Fruit fly (Drosophila melanogaster) whole organism, embryonic: ENCODE results near the gene lbl.
A peak's percentile ranks its signal among the peaks of the same experiment; 100 is the strongest.

ENCODE experiments used
- ATbp ChIP-seq: fragments of 200-800 bp; sonication (Bioruptor generic); optimal IDR thresholded peaks from 2 replicates; lab custom pipeline; 2017; ENCODE audit warnings: missing biosample characterization, mild to moderate bottlenecking, missing genetic modification characterization, missing genetic modification reagents
- Adf1 ChIP-seq: fragments of 200-800 bp; sonication (Bioruptor generic); IDR thresholded peaks from 2 replicates; pipeline ENCODE4 v1.3.6; 2022; ENCODE audit warnings: missing biosample characterization, missing genetic modification characterization
- CG10267 ChIP-seq: fragments of 200-800 bp; sonication (Bioruptor generic); optimal IDR thresholded peaks from 2 replicates; lab custom pipeline; 2018; ENCODE audit warnings: missing biosample characterization, mild to moderate bottlenecking, missing genetic modification characterization, moderate library complexity
- CG10431 ChIP-seq: fragments of 200-800 bp; sonication (Bioruptor generic); optimal IDR thresholded peaks from 3 replicates; lab custom pipeline; 2018; ENCODE audit warnings: missing biosample characterization, mild to moderate bottlenecking, missing genetic modification characterization
- CG11695 ChIP-seq: fragments of 200-800 bp; sonication (Bioruptor generic); IDR thresholded peaks from 3 replicates; pipeline ENCODE4 v1.3.6; 2022; ENCODE audit warnings: missing biosample characterization, missing genetic modification characterization
- CG12155 ChIP-seq: fragments of 200-800 bp; sonication (Bioruptor generic); optimal IDR thresholded peaks from 3 replicates; lab custom pipeline; 2016; ENCODE audit warnings: missing biosample characterization, missing genetic modification characterization
- CG12219 ChIP-seq: fragments of 200-800 bp; sonication (Bioruptor generic); optimal IDR thresholded peaks from 3 replicates; lab custom pipeline; 2018; ENCODE audit warnings: missing biosample characterization, mild to moderate bottlenecking, missing genetic modification characterization
- CG12391 ChIP-seq: fragments of 200-800 bp; sonication (Bioruptor generic); optimal IDR thresholded peaks from 3 replicates; lab custom pipeline; 2018; ENCODE audit warnings: missing biosample characterization, mild to moderate bottlenecking, missing genetic modification characterization, moderate library complexity
- CG15011 ChIP-seq: fragments of 200-800 bp; sonication (Bioruptor generic); optimal IDR thresholded peaks from 3 replicates; lab custom pipeline; 2018; ENCODE audit warnings: missing biosample characterization, mild to moderate bottlenecking, missing genetic modification characterization
- CG1603 ChIP-seq: fragments of 200-800 bp; sonication (Bioruptor generic); optimal IDR thresholded peaks from 2 replicates; lab custom pipeline; 2019; ENCODE audit warnings: missing biosample characterization, mild to moderate bottlenecking, missing genetic modification characterization, moderate library complexity
- CG18262 ChIP-seq: fragments of 200-800 bp; optimal IDR thresholded peaks from 3 replicates; lab custom pipeline; 2019; ENCODE audit warnings: missing biosample characterization, mild to moderate bottlenecking, missing genetic modification characterization, moderate library complexity
- CG31388 ChIP-seq: fragments of 200-800 bp; sonication (Bioruptor generic); optimal IDR thresholded peaks from 2 replicates; lab custom pipeline; 2016; ENCODE audit warnings: missing biosample characterization, missing genetic modification characterization
- CG3838 ChIP-seq: fragments of 200-800 bp; sonication (Bioruptor generic); optimal IDR thresholded peaks from 3 replicates; lab custom pipeline; 2016; ENCODE audit warnings: missing biosample characterization, missing genetic modification characterization
- CG6765 ChIP-seq: fragments of 200-800 bp; sonication (Bioruptor generic); optimal IDR thresholded peaks from 3 replicates; lab custom pipeline; 2017; ENCODE audit warnings: missing biosample characterization, mild to moderate bottlenecking, missing genetic modification characterization
- CG8478 ChIP-seq: fragments of >200 bp; optimal IDR thresholded peaks from 2 replicates; lab custom pipeline; 2018
- CG9797 ChIP-seq: fragments of 200-800 bp; sonication (Bioruptor generic); optimal IDR thresholded peaks from 3 replicates; lab custom pipeline; 2018; ENCODE audit warnings: missing biosample characterization, mild to moderate bottlenecking, missing genetic modification characterization
- CG9817 ChIP-seq: fragments of 200-800 bp; sonication (Bioruptor generic); optimal IDR thresholded peaks from 2 replicates; lab custom pipeline; 2018; ENCODE audit warnings: missing biosample characterization, mild to moderate bottlenecking, missing genetic modification characterization, moderate library complexity
- CHES-1-like ChIP-seq: fragments of 200-800 bp; sonication (Bioruptor generic); optimal IDR thresholded peaks from 2 replicates; lab custom pipeline; 2016; ENCODE audit warnings: missing biosample characterization, missing genetic modification characterization
- Dfd ChIP-seq, 2 experiments: fragments of >200 bp; optimal IDR thresholded peaks; 2 replicates each; lab custom pipeline; 2017; ENCODE audit warnings: missing biosample characterization in 2 of 2, missing genetic modification characterization in 2 of 2
- Ets65A ChIP-seq: fragments of 200-800 bp; sonication (Bioruptor generic); peaks from one replicate; lab custom pipeline; 2016; ENCODE audit warnings: missing biosample characterization, missing genetic modification characterization
- HmgZ ChIP-seq: fragments of 200-800 bp; sonication (Bioruptor generic); optimal IDR thresholded peaks from 2 replicates; lab custom pipeline; 2018; ENCODE audit warnings: missing biosample characterization, mild to moderate bottlenecking, missing genetic modification characterization
- Hr3 ChIP-seq: fragments of 200-800 bp; sonication (Bioruptor generic); optimal IDR thresholded peaks from 3 replicates; lab custom pipeline; 2016; ENCODE audit warnings: missing biosample characterization, missing genetic modification characterization
- Mad ChIP-seq: fragments of 200-800 bp; sonication (Bioruptor generic); optimal IDR thresholded peaks from 2 replicates; lab custom pipeline; 2016; ENCODE audit warnings: missing biosample characterization, missing genetic modification characterization
- NK7.1 ChIP-seq: fragments of 200-800 bp; sonication (Bioruptor generic); optimal IDR thresholded peaks from 3 replicates; lab custom pipeline; 2016; ENCODE audit warnings: missing biosample characterization, missing genetic modification characterization
- Ptx1 ChIP-seq: fragments of 200-800 bp; sonication (Bioruptor generic); IDR thresholded peaks from 2 replicates; pipeline ENCODE4 v1.3.6; 2022; ENCODE audit warnings: missing biosample characterization, missing genetic modification characterization
- Sin3A ChIP-seq: fragments of >200 bp; optimal IDR thresholded peaks from 2 replicates; lab custom pipeline; 2018
- Stat92E ChIP-seq, 3 experiments: fragments of >200 bp in 2 of 3; fragments of 200-800 bp in 1 of 3; sonication (Bioruptor generic) in 1 of 3; optimal IDR thresholded peaks; 2 replicates each; lab custom pipeline; 2017 to 2019; ENCODE audit warnings: missing biosample characterization in 3 of 3, missing genetic modification characterization in 3 of 3, mild to moderate bottlenecking in 1 of 3, moderate library complexity in 1 of 3
- Tbp ChIP-seq: fragments of >200 bp; optimal IDR thresholded peaks from 2 replicates; lab custom pipeline; 2018; ENCODE audit warnings: missing biosample characterization, missing genetic modification characterization
- Trl ChIP-seq, 3 experiments: fragments of >200 bp in 2 of 3; fragments of 200-800 bp in 1 of 3; sonication (Bioruptor generic) in 1 of 3; optimal IDR thresholded peaks; 2 replicates in 1 of 3; 3 replicates in 2 of 3; lab custom pipeline; 2016 to 2017; ENCODE audit warnings: missing biosample characterization in 1 of 3, missing genetic modification characterization in 1 of 3
- Xbp1 ChIP-seq: fragments of 200-800 bp; sonication (Bioruptor generic); optimal IDR thresholded peaks from 3 replicates; lab custom pipeline; 2016; ENCODE audit warnings: missing biosample characterization, mild to moderate bottlenecking, missing genetic modification characterization
- YL-1 ChIP-seq: fragments of 200-800 bp; sonication (Bioruptor generic); optimal IDR thresholded peaks from 3 replicates; lab custom pipeline; 2017; ENCODE audit warnings: missing biosample characterization, mild to moderate bottlenecking, missing genetic modification characterization
- ab ChIP-seq: fragments of 200-800 bp; sonication (Bioruptor generic); optimal IDR thresholded peaks from 2 replicates; lab custom pipeline; 2016; ENCODE audit warnings: missing biosample characterization, missing genetic modification characterization
- chinmo ChIP-seq: fragments of 200-800 bp; sonication (Bioruptor generic); IDR thresholded peaks from 4 replicates; pipeline ENCODE4 v1.3.6; 2022; ENCODE audit warnings: missing biosample characterization, missing genetic modification characterization; ENCODE audit not compliant: partially characterized antibody
- dysf ChIP-seq: fragments of 200-800 bp; sonication (Bioruptor generic); IDR thresholded peaks from 3 replicates; pipeline ENCODE4 v1.3.6; 2022; ENCODE audit warnings: missing biosample characterization, missing genetic modification characterization
- emc ChIP-seq: fragments of 200-800 bp; sonication (Bioruptor generic); optimal IDR thresholded peaks from 2 replicates; lab custom pipeline; 2016; ENCODE audit warnings: missing biosample characterization, missing genetic modification characterization
- fu2 ChIP-seq: fragments of 200-800 bp; sonication (Bioruptor generic); optimal IDR thresholded peaks from 2 replicates; lab custom pipeline; 2016; ENCODE audit warnings: missing biosample characterization, missing genetic modification characterization
- h ChIP-seq: fragments of >200 bp; optimal IDR thresholded peaks from 2 replicates; lab custom pipeline; 2017
- hth ChIP-seq: fragments of >200 bp; optimal IDR thresholded peaks from 2 replicates; lab custom pipeline; 2017; ENCODE audit warnings: inconsistent platforms
- kay ChIP-seq: fragments of 200-800 bp; sonication (Bioruptor generic); optimal IDR thresholded peaks from 2 replicates; lab custom pipeline; 2016; ENCODE audit warnings: missing biosample characterization, missing genetic modification characterization
- klu ChIP-seq: fragments of 200-800 bp; sonication (Bioruptor generic); IDR thresholded peaks from 2 replicates; pipeline ENCODE4 v1.3.6; 2022; ENCODE audit warnings: missing biosample characterization, missing genetic modification characterization
- lmd ChIP-seq: fragments of 200-800 bp; sonication (Bioruptor generic); IDR thresholded peaks from 2 replicates; pipeline ENCODE4 v1.3.6; 2022; ENCODE audit warnings: missing biosample characterization, missing genetic modification characterization
- lola ChIP-seq, 3 experiments: fragments of >200 bp in 2 of 3; fragments of 200-800 bp in 1 of 3; sonication (Bioruptor generic) in 1 of 3; optimal IDR thresholded peaks; 2 replicates each; lab custom pipeline; 2017 to 2019; ENCODE audit warnings: missing biosample characterization in 3 of 3, missing genetic modification characterization in 3 of 3, mild to moderate bottlenecking in 1 of 3, moderate library complexity in 1 of 3
- nau ChIP-seq: fragments of 200-800 bp; sonication (Bioruptor generic); optimal IDR thresholded peaks from 3 replicates; lab custom pipeline; 2017; ENCODE audit warnings: missing biosample characterization, mild to moderate bottlenecking, missing genetic modification characterization, missing genetic modification reagents
- nmo ChIP-seq: fragments of 200-800 bp; sonication (Bioruptor generic); optimal IDR thresholded peaks from 2 replicates; lab custom pipeline; 2018; ENCODE audit warnings: missing biosample characterization, mild to moderate bottlenecking, missing genetic modification characterization, moderate library complexity
- ranshi ChIP-seq: fragments of 200-800 bp; sonication (Bioruptor generic); IDR thresholded peaks from 2 replicates; pipeline ENCODE4 v1.3.6; 2022; ENCODE audit warnings: missing biosample characterization, missing genetic modification characterization
- scrt ChIP-seq: fragments of 200-800 bp; sonication (Bioruptor generic); optimal IDR thresholded peaks from 2 replicates; lab custom pipeline; 2018; ENCODE audit warnings: missing biosample characterization, mild to moderate bottlenecking, missing genetic modification characterization, moderate library complexity
- sens ChIP-seq: fragments of 200-800 bp; sonication (Bioruptor generic); peaks from one replicate; lab custom pipeline; 2016; ENCODE audit warnings: missing biosample characterization, missing genetic modification characterization
- slbo ChIP-seq: fragments of 200-800 bp; sonication (Bioruptor generic); IDR thresholded peaks from 2 replicates; pipeline ENCODE4 v1.3.6; 2022; ENCODE audit warnings: missing biosample characterization, missing genetic modification characterization
- so ChIP-seq: fragments of 200-800 bp; sonication (Bioruptor generic); IDR thresholded peaks from 3 replicates; pipeline ENCODE4 v1.3.6; 2022; ENCODE audit warnings: missing biosample characterization, missing genetic modification characterization
- toy ChIP-seq: fragments of 200-800 bp; sonication (Bioruptor generic); IDR thresholded peaks from 2 replicates; pipeline ENCODE4 v1.3.6; 2022; ENCODE audit warnings: missing biosample characterization, missing genetic modification characterization
- unc-4 ChIP-seq: fragments of 200-800 bp; sonication (Bioruptor generic); IDR thresholded peaks from 2 replicates; pipeline ENCODE4 v1.3.6; 2022; ENCODE audit warnings: missing biosample characterization, missing genetic modification characterization; ENCODE audit not compliant: partially characterized antibody
- vfl ChIP-seq: fragments of 200-800 bp; sonication (Bioruptor generic); optimal IDR thresholded peaks from 2 replicates; lab custom pipeline; 2016; ENCODE audit warnings: missing biosample characterization, missing genetic modification characterization
- wek ChIP-seq: fragments of 200-800 bp; sonication (Bioruptor generic); optimal IDR thresholded peaks from 3 replicates; lab custom pipeline; 2018; ENCODE audit warnings: missing biosample characterization, mild to moderate bottlenecking, missing genetic modification characterization, moderate library complexity

lbl gene

dm6 chr3R:21408372-21408771 lies 25.6 kb downstream of the lbl start (continued):
- TF ChIP-seq so = no peak
- no peak for TF ChIP-seq CG12391 (tag; lab: Kevin White, UChicago)
- no peak for TF ChIP-seq Tbp (GFP tag; lab: Kevin White, UChicago)
- TF ChIP-seq kay (GFP tag; lab: Kevin White, UChicago) = peak; percentile 92
- TF ChIP-seq CG10431 (GFP tag; lab: Kevin White, UChicago) = no peak
- no peak for TF ChIP-seq CHES-1-like
- TF ChIP-seq toy (GFP tag; lab: Robert Waterston, UW) = no peak
- no peak for TF ChIP-seq CG3838 (GFP tag; lab: Kevin White, UChicago)
- no peak for TF ChIP-seq h (lab: Kevin White, UChicago)
- no peak for TF ChIP-seq chinmo (GFP tag; lab: Robert Waterston, UW)
- peak; percentile 49; the same call in 1 of the 2 replicates for TF ChIP-seq Ptx1 (GFP tag; lab: Robert Waterston, UW)
- peak; percentile 11 for TF ChIP-seq nmo (GFP tag; lab: Kevin White, UChicago)
- no peak for TF ChIP-seq wek (GFP tag; lab: Kevin White, UChicago)
- TF ChIP-seq CG9817 (tag; lab: Kevin White, UChicago) = no peak
- TF ChIP-seq vfl (GFP tag; lab: Kevin White, UChicago) = no peak
- no peak for TF ChIP-seq CG12219 (GFP tag; lab: Kevin White, UChicago)
- TF ChIP-seq YL-1 (GFP tag; lab: Kevin White, UChicago) = no peak
- no peak for TF ChIP-seq Mad (GFP tag; lab: Kevin White, UChicago)
- no peak for TF ChIP-seq slbo (GFP tag; lab: Robert Waterston, UW)
- no peak for TF ChIP-seq nau
- TF ChIP-seq sens (GFP tag; lab: Kevin White, UChicago) = no peak
- no peak for TF ChIP-seq emc (GFP tag; lab: Kevin White, UChicago)
- TF ChIP-seq CG11695 (GFP tag; lab: Robert Waterston, UW) = no peak
- 0 out of 2 replicates have a peak, but pooled peaks have one; percentile 11 for TF ChIP-seq klu (GFP tag; lab: Robert Waterston, UW)
- no peak for TF ChIP-seq CG31388
- no peak for TF ChIP-seq Stat92E (GFP tag; optimal IDR thresholded peaks at IDR 0.05; lab: Kevin White, UChicago)
- 0 out of 3 replicates have a peak, but pooled peaks have one; percentile 17 for TF ChIP-seq dysf (GFP tag; lab: Robert Waterston, UW)
- TF ChIP-seq Adf1 = no peak
- no peak for TF ChIP-seq Sin3A (lab: Kevin White, UChicago)
- no peak for TF ChIP-seq HmgZ (tag; lab: Kevin White, UChicago)
- TF ChIP-seq CG10267 (tag; lab: Kevin White, UChicago) = peak; percentile 23
- TF ChIP-seq unc-4 = no peak
- TF ChIP-seq NK7.1 (GFP tag; lab: Kevin White, UChicago) = no peak
- peak; percentile 43 for TF ChIP-seq CG1603 (tag; lab: Kevin White, UChicago)
- TF ChIP-seq lola (GFP tag; optimal IDR thresholded peaks at IDR 0.05; lab: Kevin White, UChicago) = no peak
- TF ChIP-seq fu2 = no peak
- no peak for TF ChIP-seq CG15011 (GFP tag; lab: Kevin White, UChicago)
- peak; percentile 33 for TF ChIP-seq Xbp1 (GFP tag; lab: Kevin White, UChicago)
- TF ChIP-seq CG8478 = peak; percentile 97
- peak; percentile 29; the same call in 1 of the 2 replicates for TF ChIP-seq lmd (GFP tag; lab: Robert Waterston, UW)
- no peak for TF ChIP-seq Hr3
- TF ChIP-seq hth (lab: Kevin White, UChicago) = no peak
- no peak for TF ChIP-seq CG18262 (tag; lab: Kevin White, UChicago)
- no peak for TF ChIP-seq scrt (GFP tag; lab: Kevin White, UChicago)
- TF ChIP-seq Ets65A (GFP tag; lab: Kevin White, UChicago) = peak; percentile 93
- no peak for TF ChIP-seq CG9797
- peak in 1 of 2 experiments; percentile 76 for TF ChIP-seq Dfd (GFP tag; optimal IDR thresholded peaks at IDR 0.05; lab: Kevin White, UChicago)
- no peak for TF ChIP-seq ATbp
- peak; percentile 12; the same call in 1 of the 2 replicates for TF ChIP-seq ranshi
- no peak for TF ChIP-seq CG6765 (GFP tag; lab: Kevin White, UChicago)
- peak in 1 of 2 experiments; percentile 15 for TF ChIP-seq Trl (optimal IDR thresholded peaks at IDR 0.05; lab: Kevin White, UChicago)
- TF ChIP-seq Trl (GFP tag; optimal IDR thresholded peaks at IDR 0.05; lab: Kevin White, UChicago) = no peak
- TF ChIP-seq CG12155 (GFP tag; lab: Kevin White, UChicago) = no peak
- TF ChIP-seq ab (GFP tag; lab: Kevin White, UChicago) = no peak
